Comparison of ENCODE assay signal across 1 fruit fly cellular context in the genomic region with DNA sequence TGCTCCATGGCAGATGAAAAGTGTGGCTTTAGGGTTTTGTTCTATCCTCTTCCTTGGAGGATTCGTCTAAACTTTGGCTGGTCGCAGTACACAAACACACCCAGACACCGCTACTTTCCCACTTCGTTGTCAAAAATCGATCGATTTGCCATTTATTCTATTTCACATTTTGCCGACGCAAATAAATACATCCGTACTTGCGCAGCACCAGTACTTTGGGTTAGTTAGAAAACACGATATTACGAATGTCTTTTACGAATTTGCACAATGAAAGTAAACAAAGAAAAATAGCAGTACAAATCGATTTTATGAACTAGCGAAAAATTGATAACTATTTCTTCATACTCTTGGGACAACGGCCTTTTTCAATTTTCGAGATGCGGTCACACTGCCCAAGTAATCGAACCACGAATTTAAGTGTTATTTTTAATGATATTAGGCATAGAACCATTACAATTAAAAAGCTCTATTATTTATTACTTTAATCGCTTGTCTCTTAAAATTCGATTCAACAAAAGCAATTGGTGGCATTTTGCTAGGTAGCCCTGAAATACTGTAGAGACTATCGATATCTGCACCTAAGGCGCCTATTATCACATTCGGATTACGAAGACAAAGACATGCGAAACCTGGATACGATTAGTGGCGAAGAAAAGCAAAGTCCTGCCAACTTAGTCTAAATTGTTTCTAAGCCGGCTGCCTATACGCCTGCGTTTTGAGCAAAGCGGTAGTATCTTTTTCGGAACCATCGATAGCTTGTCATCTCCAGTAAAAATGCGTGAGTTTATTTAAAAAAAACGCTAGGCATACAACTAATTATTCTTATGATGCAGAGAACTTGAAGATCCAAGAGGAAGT.
TF ChIP-seq lines count a peak whose summit lies in the region.

Gene DIP2, minus strand, starts transcription at position 337 of the 858 bp plus-strand sequence.
Gene wac, plus strand, starts transcription at position 559 of the 858 bp plus-strand sequence.

TF ChIP-seq in whole organism, embryonic, 481 proteins besides CTCF, POLR2A, EP300 and RAD21 (continued from another document and continues in another):
- TF ChIP-seq esg (GFP tag; conservative IDR thresholded peaks at IDR 0.05; lab: Robert Waterston, UW): peak; percentile 45; the same call in 1 of the 2 replicates
- TF ChIP-seq Sin3A (optimal IDR thresholded peaks at IDR 0.05; lab: Kevin White, UChicago): peak; percentile 89
- TF ChIP-seq CG9437 (GFP tag; optimal IDR thresholded peaks at IDR 0.05; lab: Kevin White, UChicago): peak; percentile 18
- TF ChIP-seq CG11560 (tag; IDR thresholded peaks at IDR 0.05; lab: Robert Waterston, UW): peak; percentile 61; the same call in 2 of the 3 replicates
- TF ChIP-seq HLH3B (GFP tag; IDR thresholded peaks at IDR 0.05; lab: Robert Waterston, UW): peak; percentile 58; the same call in 1 of the 2 replicates
- TF ChIP-seq CG12236 (GFP tag; optimal IDR thresholded peaks at IDR 0.05; lab: Kevin White, UChicago): peak; percentile 45
- no peak for TF ChIP-seq Nf-YA (GFP tag; IDR thresholded peaks at IDR 0.05; lab: Robert Waterston, UW)
- TF ChIP-seq CG3726 (GFP tag; IDR thresholded peaks at IDR 0.05; lab: Robert Waterston, UW): no peak
- peak; percentile 82 for TF ChIP-seq CG9609 (GFP tag; optimal IDR thresholded peaks at IDR 0.05; lab: Kevin White, UChicago)
- peak; percentile 70 for TF ChIP-seq NfI (GFP tag; optimal IDR thresholded peaks at IDR 0.05; lab: Kevin White, UChicago)
- peak; percentile 43 for TF ChIP-seq CG18476 (GFP tag; optimal IDR thresholded peaks at IDR 0.05; lab: Kevin White, UChicago)
- no peak for TF ChIP-seq pan (optimal IDR thresholded peaks at IDR 0.05; lab: Kevin White, UChicago)
- peak in 1 of 2 experiments; percentile 68 for TF ChIP-seq pan (GFP tag; optimal IDR thresholded peaks at IDR 0.05 in 1 of 2, IDR thresholded peaks at IDR 0.05 in 1 of 2)
- TF ChIP-seq CG12219 (GFP tag; optimal IDR thresholded peaks at IDR 0.05; lab: Kevin White, UChicago): peak; percentile 21
- no peak for TF ChIP-seq wor (GFP tag; IDR thresholded peaks at IDR 0.05; lab: Robert Waterston, UW)
- TF ChIP-seq CG16863 (GFP tag; optimal IDR thresholded peaks at IDR 0.05; lab: Kevin White, UChicago): peak; percentile 78
- peak; percentile 3 for TF ChIP-seq CG12299 (tag; optimal IDR thresholded peaks at IDR 0.05; lab: Kevin White, UChicago)
- no peak for TF ChIP-seq nau (GFP tag; optimal IDR thresholded peaks at IDR 0.05; lab: Kevin White, UChicago)
- TF ChIP-seq danr (GFP tag; IDR thresholded peaks at IDR 0.05; lab: Robert Waterston, UW): no peak
- peak; percentile 5 for TF ChIP-seq HLHmδ (GFP tag; optimal IDR thresholded peaks at IDR 0.05; lab: Kevin White, UChicago)
- peak; percentile 62; the same call in 1 of the 3 replicates for TF ChIP-seq H15 (GFP tag; IDR thresholded peaks at IDR 0.05; lab: Robert Waterston, UW)
- TF ChIP-seq CG17612 (GFP tag; IDR thresholded peaks at IDR 0.05; lab: Robert Waterston, UW): peak; percentile 36; the same call in 1 of the 2 replicates
- peak; percentile 79 for TF ChIP-seq Dad (GFP tag; optimal IDR thresholded peaks at IDR 0.05; lab: Kevin White, UChicago)
- no peak for TF ChIP-seq twi (tag; optimal IDR thresholded peaks at IDR 0.05; lab: Kevin White, UChicago)
- peak; percentile 94 for TF ChIP-seq CG9932 (GFP tag; IDR thresholded peaks at IDR 0.05; lab: Robert Waterston, UW)
- TF ChIP-seq sug (tag; optimal IDR thresholded peaks at IDR 0.05; lab: Kevin White, UChicago): peak; percentile 74
- peak; percentile 66 for TF ChIP-seq bigmax (GFP tag; optimal IDR thresholded peaks at IDR 0.05; lab: Kevin White, UChicago)
- TF ChIP-seq CG11696 (GFP tag; IDR thresholded peaks at IDR 0.05; lab: Robert Waterston, UW): 0 out of 2 replicates have a peak, but pooled peaks have one; percentile 42
- peak; percentile 23 for TF ChIP-seq dmrt11E (tag; optimal IDR thresholded peaks at IDR 0.05; lab: Kevin White, UChicago)
- TF ChIP-seq grau (tag; optimal IDR thresholded peaks at IDR 0.05; lab: Kevin White, UChicago): peak; percentile 62
- TF ChIP-seq CG1603 (tag; optimal IDR thresholded peaks at IDR 0.05; lab: Kevin White, UChicago): peak; percentile 74
- peak; percentile 88 for TF ChIP-seq CG16813 (GFP tag; IDR thresholded peaks at IDR 0.05; lab: Robert Waterston, UW; ENCODE audit: partially characterized antibody)
- TF ChIP-seq gsb-n (tag; optimal IDR thresholded peaks at IDR 0.05; lab: Kevin White, UChicago): no peak
- peak; percentile 83 for TF ChIP-seq chn (GFP tag; optimal IDR thresholded peaks at IDR 0.05; lab: Kevin White, UChicago)
- TF ChIP-seq ATbp (GFP tag; optimal IDR thresholded peaks at IDR 0.05; lab: Kevin White, UChicago): peak; percentile 4
- peak; percentile 69 for TF ChIP-seq CG1792 (GFP tag; optimal IDR thresholded peaks at IDR 0.05; lab: Kevin White, UChicago)
- TF ChIP-seq CG32532 (GFP tag; IDR thresholded peaks at IDR 0.05; lab: Robert Waterston, UW): peak; percentile 85
- TF ChIP-seq Atf3 (GFP tag; optimal IDR thresholded peaks at IDR 0.05; lab: Kevin White, UChicago): peak; percentile 84
- peak; percentile 79 for TF ChIP-seq CG10267 (tag; optimal IDR thresholded peaks at IDR 0.05; lab: Kevin White, UChicago)
- TF ChIP-seq az2 (GFP tag; optimal IDR thresholded peaks at IDR 0.05; lab: Kevin White, UChicago): peak; percentile 79
- peak; percentile 93 for TF ChIP-seq mam (GFP tag; optimal IDR thresholded peaks at IDR 0.05; lab: Kevin White, UChicago)
- peak; percentile 98 for TF ChIP-seq Med (GFP tag; lab: Kevin White, UChicago)
- TF ChIP-seq CG32772 (GFP tag; IDR thresholded peaks at IDR 0.05; lab: Robert Waterston, UW): peak; percentile 71
- TF ChIP-seq unpg (GFP tag; optimal IDR thresholded peaks at IDR 0.05; lab: Kevin White, UChicago): peak; percentile 55
- no peak for TF ChIP-seq peb (GFP tag; IDR thresholded peaks at IDR 0.05; lab: Robert Waterston, UW)
- TF ChIP-seq Dek (tag; optimal IDR thresholded peaks at IDR 0.05; lab: Kevin White, UChicago): no peak
- no peak for TF ChIP-seq run (tag; optimal IDR thresholded peaks at IDR 0.05; lab: Kevin White, UChicago)
- no peak for TF ChIP-seq Abd-B (GFP tag; optimal IDR thresholded peaks at IDR 0.05; lab: Kevin White, UChicago)
- TF ChIP-seq tio (GFP tag; optimal IDR thresholded peaks at IDR 0.05; lab: Kevin White, UChicago): no peak
- TF ChIP-seq Ravus (GFP tag; IDR thresholded peaks at IDR 0.05; lab: Robert Waterston, UW): no peak
- TF ChIP-seq CG7987 (GFP tag; optimal IDR thresholded peaks at IDR 0.05; lab: Kevin White, UChicago): peak; percentile 75
- peak; percentile 64 for TF ChIP-seq maf-S (GFP tag; optimal IDR thresholded peaks at IDR 0.05; lab: Kevin White, UChicago)
- peak; percentile 45 for TF ChIP-seq CG3995 (GFP tag; optimal IDR thresholded peaks at IDR 0.05; lab: Kevin White, UChicago)
- peak; percentile 77 for TF ChIP-seq CG6272 (GFP tag; IDR thresholded peaks at IDR 0.05; lab: Robert Waterston, UW)
- TF ChIP-seq ems (GFP tag; optimal IDR thresholded peaks at IDR 0.05; lab: Kevin White, UChicago): peak; percentile 82
- peak; percentile 85 for TF ChIP-seq Lhr (GFP tag; optimal IDR thresholded peaks at IDR 0.05; lab: Kevin White, UChicago)
- no peak for TF ChIP-seq ac (GFP tag; optimal IDR thresholded peaks at IDR 0.05; lab: Kevin White, UChicago)
- peak; percentile 49 for TF ChIP-seq cato (GFP tag; optimal IDR thresholded peaks at IDR 0.05; lab: Kevin White, UChicago; ENCODE audit: borderline replicate concordance)
- peak; percentile 91 for TF ChIP-seq CG33213 (GFP tag; optimal IDR thresholded peaks at IDR 0.05; lab: Kevin White, UChicago)
- peak; percentile 68 for TF ChIP-seq ato (GFP tag; IDR thresholded peaks at IDR 0.05; lab: Robert Waterston, UW; ENCODE audit: partially characterized antibody)
- TF ChIP-seq CG7745 (tag; optimal IDR thresholded peaks at IDR 0.05; lab: Kevin White, UChicago): no peak
- TF ChIP-seq fd102C (GFP tag; optimal IDR thresholded peaks at IDR 0.05; lab: Kevin White, UChicago): peak; percentile 31
- peak; percentile 71 for TF ChIP-seq dysf (GFP tag; IDR thresholded peaks at IDR 0.05; lab: Robert Waterston, UW)
- TF ChIP-seq CG13287 (GFP tag; IDR thresholded peaks at IDR 0.05; lab: Robert Waterston, UW; ENCODE audit: partially characterized antibody): peak; percentile 96
- TF ChIP-seq luna (GFP tag; optimal IDR thresholded peaks at IDR 0.05; lab: Kevin White, UChicago): peak; percentile 27
- peak; percentile 84 for TF ChIP-seq CG8944 (GFP tag; optimal IDR thresholded peaks at IDR 0.05; lab: Kevin White, UChicago)
- TF ChIP-seq Tbp (GFP tag; optimal IDR thresholded peaks at IDR 0.05; lab: Kevin White, UChicago): no peak
- TF ChIP-seq CG3281 (GFP tag; optimal IDR thresholded peaks at IDR 0.05; lab: Kevin White, UChicago): peak; percentile 57
- TF ChIP-seq CG13296 (GFP tag; optimal IDR thresholded peaks at IDR 0.05; lab: Kevin White, UChicago): peak; percentile 63
- peak; percentile 84 to 94 for TF ChIP-seq Pdp1 (GFP tag; optimal IDR thresholded peaks at IDR 0.05; lab: Kevin White, UChicago)
- TF ChIP-seq chif (GFP tag; optimal IDR thresholded peaks at IDR 0.05; lab: Kevin White, UChicago): peak; percentile 77 to 83
- TF ChIP-seq CG17385 (GFP tag; optimal IDR thresholded peaks at IDR 0.05; lab: Kevin White, UChicago): peak; percentile 53
- peak; percentile 42 for TF ChIP-seq CG6765 (GFP tag; optimal IDR thresholded peaks at IDR 0.05; lab: Kevin White, UChicago)
- TF ChIP-seq CG5180 (GFP tag; optimal IDR thresholded peaks at IDR 0.05; lab: Kevin White, UChicago): no peak
- 0 out of 2 replicates have a peak, but pooled peaks have one; percentile 15 for TF ChIP-seq GATAe (GFP tag; conservative IDR thresholded peaks at IDR 0.05; lab: Robert Waterston, UW)
- peak; percentile 49 for TF ChIP-seq kay (GFP tag; optimal IDR thresholded peaks at IDR 0.05; lab: Kevin White, UChicago)
- peak; percentile 88 for TF ChIP-seq CG11456 (GFP tag; IDR thresholded peaks at IDR 0.05; lab: Robert Waterston, UW)
- peak; percentile 73 for TF ChIP-seq CG7963 (GFP tag; IDR thresholded peaks at IDR 0.05; lab: Robert Waterston, UW; ENCODE audit: partially characterized antibody)
- TF ChIP-seq Hmx (GFP tag; optimal IDR thresholded peaks at IDR 0.05; lab: Kevin White, UChicago): no peak
- peak; percentile 64 for TF ChIP-seq CG18262 (tag; optimal IDR thresholded peaks at IDR 0.05; lab: Kevin White, UChicago)
- peak; percentile 79 for TF ChIP-seq sisA (GFP tag; IDR thresholded peaks at IDR 0.05; lab: Robert Waterston, UW)
- TF ChIP-seq crol (GFP tag; IDR thresholded peaks at IDR 0.05; lab: Robert Waterston, UW): no peak
- peak; percentile 50 for TF ChIP-seq Oaz (GFP tag; IDR thresholded peaks at IDR 0.05; lab: Robert Waterston, UW)
- peak; percentile 67 for TF ChIP-seq crc (GFP tag; optimal IDR thresholded peaks at IDR 0.05; lab: Kevin White, UChicago)
- peak; percentile 85 for TF ChIP-seq pho (GFP tag; optimal IDR thresholded peaks at IDR 0.05; lab: Kevin White, UChicago)
- peak; percentile 52 for TF ChIP-seq CG7372 (GFP tag; IDR thresholded peaks at IDR 0.05; lab: Robert Waterston, UW)
- TF ChIP-seq CG10654 (GFP tag; optimal IDR thresholded peaks at IDR 0.05; lab: Kevin White, UChicago): peak; percentile 79
- no peak for TF ChIP-seq Dfd (GFP tag; optimal IDR thresholded peaks at IDR 0.05; lab: Kevin White, UChicago)
- peak; percentile 87 for TF ChIP-seq Opbp (GFP tag; IDR thresholded peaks at IDR 0.05; lab: Robert Waterston, UW; ENCODE audit: partially characterized antibody)
- peak; percentile 62; the same call in 1 of the 2 replicates for TF ChIP-seq CG1024 (GFP tag; IDR thresholded peaks at IDR 0.05; lab: Robert Waterston, UW)
- peak; percentile 53 for TF ChIP-seq CG10209 (GFP tag; optimal IDR thresholded peaks at IDR 0.05; lab: Kevin White, UChicago)
- no peak for TF ChIP-seq bowl (GFP tag; IDR thresholded peaks at IDR 0.05; lab: Robert Waterston, UW)
- TF ChIP-seq grn (GFP tag; optimal IDR thresholded peaks at IDR 0.05; lab: Kevin White, UChicago): no peak
- TF ChIP-seq mld (GFP tag; IDR thresholded peaks at IDR 0.05; lab: Robert Waterston, UW; ENCODE audit: partially characterized antibody): peak; percentile 63; the same call in 2 of the 3 replicates
- peak; percentile 61 for TF ChIP-seq NC2α (GFP tag; optimal IDR thresholded peaks at IDR 0.05; lab: Kevin White, UChicago)
- no peak for TF ChIP-seq D19B (GFP tag; optimal IDR thresholded peaks at IDR 0.05; lab: Kevin White, UChicago)
- TF ChIP-seq CG3407 (GFP tag; optimal IDR thresholded peaks at IDR 0.05; lab: Kevin White, UChicago): no peak
- TF ChIP-seq knrl (GFP tag; IDR thresholded peaks at IDR 0.05; lab: Robert Waterston, UW; ENCODE audit: partially characterized antibody): peak; percentile 90
- TF ChIP-seq CG13424 (tag; optimal IDR thresholded peaks at IDR 0.05; lab: Kevin White, UChicago): peak; percentile 60
- peak; percentile 6 for TF ChIP-seq CG6683 (GFP tag; optimal IDR thresholded peaks at IDR 0.05; lab: Kevin White, UChicago)
- TF ChIP-seq sob (GFP tag; IDR thresholded peaks at IDR 0.05; lab: Robert Waterston, UW): peak; percentile 74
- TF ChIP-seq Asciz (GFP tag; optimal IDR thresholded peaks at IDR 0.05; lab: Kevin White, UChicago): no peak
- TF ChIP-seq croc (GFP tag; conservative IDR thresholded peaks at IDR 0.05; lab: Robert Waterston, UW): no peak
- peak; percentile 88 for TF ChIP-seq CG6791 (GFP tag; IDR thresholded peaks at IDR 0.05; lab: Robert Waterston, UW; ENCODE audit: partially characterized antibody)
- TF ChIP-seq nerfin-1 (tag; optimal IDR thresholded peaks at IDR 0.05; lab: Kevin White, UChicago): peak; percentile 54
- peak; percentile 93 for TF ChIP-seq Ets97D (GFP tag; optimal IDR thresholded peaks at IDR 0.05; lab: Kevin White, UChicago)
- peak; percentile 35 for TF ChIP-seq cg (GFP tag; optimal IDR thresholded peaks at IDR 0.05; lab: Kevin White, UChicago)
- TF ChIP-seq Gsc (GFP tag; IDR thresholded peaks at IDR 0.05; lab: Robert Waterston, UW): no peak
- no peak for TF ChIP-seq trh (GFP tag; optimal IDR thresholded peaks at IDR 0.05; lab: Kevin White, UChicago)
- peak; percentile 33 for TF ChIP-seq repo (GFP tag; optimal IDR thresholded peaks at IDR 0.05; lab: Kevin White, UChicago)
- no peak for TF ChIP-seq z (GFP tag; IDR thresholded peaks at IDR 0.05; lab: Robert Waterston, UW)
- peak; percentile 53 for TF ChIP-seq CG31365 (tag; optimal IDR thresholded peaks at IDR 0.05; lab: Kevin White, UChicago)
- peak; percentile 90 for TF ChIP-seq bab2 (GFP tag; optimal IDR thresholded peaks at IDR 0.05; lab: Kevin White, UChicago)
- TF ChIP-seq Drgx (GFP tag; IDR thresholded peaks at IDR 0.05; lab: Robert Waterston, UW): peak; percentile 40; the same call in 1 of the 2 replicates
- TF ChIP-seq sima (GFP tag; optimal IDR thresholded peaks at IDR 0.05; lab: Kevin White, UChicago): no peak
- peak; percentile 79 for TF ChIP-seq stwl (tag; optimal IDR thresholded peaks at IDR 0.05; lab: Kevin White, UChicago)
- peak; percentile 86 for TF ChIP-seq zen2 (GFP tag; IDR thresholded peaks at IDR 0.05; lab: Robert Waterston, UW; ENCODE audit: partially characterized antibody)
- TF ChIP-seq CG3838 (GFP tag; optimal IDR thresholded peaks at IDR 0.05; lab: Kevin White, UChicago): peak; percentile 54
